Fruit fly (Drosophila melanogaster) whole organism, prepupa: ENCODE data around the gene Tace.

Experiments used
- CG10631 ChIP-seq: fragments of 200-800 bp; sonication (Bioruptor generic); optimal IDR thresholded peaks from 2 replicates; lab custom pipeline; 2016; ENCODE audit warnings: missing biosample characterization, missing genetic modification characterization
- CG10669 ChIP-seq: fragments of 200-800 bp; sonication (Bioruptor generic); optimal IDR thresholded peaks from 3 replicates; lab custom pipeline; 2018; ENCODE audit warnings: missing biosample characterization, mild to moderate bottlenecking, missing genetic modification characterization, moderate library complexity
- CG11294 ChIP-seq: fragments of 200-800 bp; sonication (Bioruptor generic); IDR thresholded peaks from 2 replicates; pipeline ENCODE4 v1.3.6; 2022; ENCODE audit warnings: missing biosample characterization, missing genetic modification characterization
- CG11762 ChIP-seq: fragments of 200-800 bp; sonication (Bioruptor generic); optimal IDR thresholded peaks from 3 replicates; lab custom pipeline; 2016; ENCODE audit warnings: missing biosample characterization, missing genetic modification characterization; ENCODE audit not compliant: insufficient read depth
- CG11902 ChIP-seq: fragments of 200-800 bp; sonication (Bioruptor generic); optimal IDR thresholded peaks from 3 replicates; lab custom pipeline; 2016; ENCODE audit warnings: missing biosample characterization, missing genetic modification characterization
- CG15336 ChIP-seq: fragments of 200-800 bp; sonication (Bioruptor generic); IDR thresholded peaks from 2 replicates; pipeline ENCODE4 v1.3.6; 2022; ENCODE audit warnings: missing biosample characterization, missing genetic modification characterization
- CG1621 ChIP-seq: fragments of 200-800 bp; sonication (Bioruptor generic); optimal IDR thresholded peaks from 3 replicates; lab custom pipeline; 2018; ENCODE audit warnings: missing biosample characterization, mild to moderate bottlenecking, missing genetic modification characterization
- CG16779 ChIP-seq: fragments of 200-800 bp; sonication (Bioruptor generic); optimal IDR thresholded peaks from 3 replicates; lab custom pipeline; 2017; ENCODE audit warnings: missing biosample characterization, mild to moderate bottlenecking, missing genetic modification characterization
- CG3032 ChIP-seq: fragments of 200-800 bp; optimal IDR thresholded peaks from 2 replicates; lab custom pipeline; 2019; ENCODE audit warnings: missing biosample characterization, mild to moderate bottlenecking, missing genetic modification characterization, moderate library complexity
- CG31627 ChIP-seq: fragments of 200-800 bp; sonication (Bioruptor generic); optimal IDR thresholded peaks from 3 replicates; lab custom pipeline; 2016; ENCODE audit warnings: missing biosample characterization, missing genetic modification characterization
- CG3919 ChIP-seq: fragments of 200-800 bp; sonication (Bioruptor generic); optimal IDR thresholded peaks from 3 replicates; lab custom pipeline; 2016; ENCODE audit warnings: missing biosample characterization, missing genetic modification characterization
- CG4318 ChIP-seq: fragments of 200-800 bp; sonication (Bioruptor generic); optimal IDR thresholded peaks from 3 replicates; lab custom pipeline; 2017; ENCODE audit warnings: missing biosample characterization, mild to moderate bottlenecking, missing genetic modification characterization
- CG6163 ChIP-seq: fragments of 200-800 bp; sonication (Bioruptor generic); IDR thresholded peaks from 3 replicates; pipeline ENCODE4 v1.3.6; 2022; ENCODE audit warnings: missing biosample characterization, missing genetic modification characterization
- CG6792 ChIP-seq: fragments of 200-800 bp; sonication (Bioruptor generic); optimal IDR thresholded peaks from 3 replicates; lab custom pipeline; 2016; ENCODE audit warnings: missing biosample characterization, missing genetic modification characterization
- CG6808 ChIP-seq: fragments of 200-800 bp; sonication (Bioruptor generic); optimal IDR thresholded peaks from 3 replicates; lab custom pipeline; 2017; ENCODE audit warnings: missing biosample characterization, missing genetic modification characterization, mild to moderate bottlenecking, moderate library complexity, missing genetic modification reagents
- CG6854 ChIP-seq: fragments of 200-800 bp; sonication (Bioruptor generic); optimal IDR thresholded peaks from 2 replicates; lab custom pipeline; 2017; ENCODE audit warnings: missing biosample characterization, mild to moderate bottlenecking, missing genetic modification characterization
- CG7368 ChIP-seq: fragments of 200-800 bp; sonication (Bioruptor generic); optimal IDR thresholded peaks from 3 replicates; lab custom pipeline; 2016; ENCODE audit warnings: missing biosample characterization, missing genetic modification characterization
- Eip75B ChIP-seq: fragments of 200-800 bp; sonication (Bioruptor generic); optimal IDR thresholded peaks from 3 replicates; lab custom pipeline; 2016; ENCODE audit warnings: missing biosample characterization, missing genetic modification characterization
- Eip78C ChIP-seq: fragments of 200-800 bp; sonication (Bioruptor generic); peaks from one replicate; lab custom pipeline; 2016; ENCODE audit warnings: missing biosample characterization, missing genetic modification characterization
- Eip93F ChIP-seq: fragments of 200-800 bp; sonication (Bioruptor generic); optimal IDR thresholded peaks from 2 replicates; lab custom pipeline; 2016; ENCODE audit warnings: missing biosample characterization, mild to moderate bottlenecking, missing genetic modification characterization
- Ets21C ChIP-seq: fragments of 200-800 bp; sonication (Bioruptor generic); optimal IDR thresholded peaks from 3 replicates; lab custom pipeline; 2016; ENCODE audit warnings: missing biosample characterization, missing genetic modification characterization
- Ets96B ChIP-seq: fragments of 200-800 bp; optimal IDR thresholded peaks from 2 replicates; lab custom pipeline; 2019; ENCODE audit warnings: missing biosample characterization, mild to moderate bottlenecking, missing genetic modification characterization, moderate library complexity
- Gug ChIP-seq: fragments of 200-800 bp; sonication (Bioruptor generic); IDR thresholded peaks from 2 replicates; pipeline ENCODE4 v1.3.6; 2022; ENCODE audit warnings: missing biosample characterization, missing genetic modification characterization
- Hr38 ChIP-seq: sonication (Bioruptor generic); optimal IDR thresholded peaks from 2 replicates; lab custom pipeline; 2016; ENCODE audit warnings: missing biosample characterization, missing genetic modification characterization
- Hr39 ChIP-seq: fragments of 200-800 bp; sonication (Bioruptor generic); optimal IDR thresholded peaks from 2 replicates; lab custom pipeline; 2016; ENCODE audit warnings: missing biosample characterization, missing genetic modification characterization
- Hr4 ChIP-seq: fragments of 200-800 bp; sonication (Bioruptor generic); optimal IDR thresholded peaks from 3 replicates; lab custom pipeline; 2016; ENCODE audit warnings: missing biosample characterization, missing genetic modification characterization
- Lpt ChIP-seq: fragments of 200-800 bp; sonication (Bioruptor generic); optimal IDR thresholded peaks from 3 replicates; lab custom pipeline; 2016; ENCODE audit warnings: missing biosample characterization, missing genetic modification characterization
- Met ChIP-seq: fragments of 200-800 bp; sonication (Bioruptor generic); optimal IDR thresholded peaks from 3 replicates; lab custom pipeline; 2016; ENCODE audit warnings: missing biosample characterization, missing genetic modification characterization
- Smox ChIP-seq: fragments of 200-800 bp; sonication (Bioruptor generic); optimal IDR thresholded peaks from 3 replicates; lab custom pipeline; 2016; ENCODE audit warnings: missing biosample characterization, missing genetic modification characterization
- Sox102F ChIP-seq: fragments of 200-800 bp; sonication (Bioruptor generic); optimal IDR thresholded peaks from 2 replicates; lab custom pipeline; 2016; ENCODE audit warnings: missing biosample characterization, mild to moderate bottlenecking, missing genetic modification characterization
- Sox14 ChIP-seq: fragments of 200-800 bp; sonication (Bioruptor generic); optimal IDR thresholded peaks from 3 replicates; lab custom pipeline; 2016; ENCODE audit warnings: missing biosample characterization, missing genetic modification characterization
- achi ChIP-seq: fragments of 200-800 bp; sonication (Bioruptor generic); optimal IDR thresholded peaks from 3 replicates; lab custom pipeline; 2016; ENCODE audit warnings: missing biosample characterization, missing genetic modification characterization
- acj6 ChIP-seq: fragments of 200-800 bp; sonication (Bioruptor generic); optimal IDR thresholded peaks from 3 replicates; lab custom pipeline; 2016; ENCODE audit warnings: missing biosample characterization, missing genetic modification characterization
- cyc ChIP-seq: fragments of 200-800 bp; sonication (Bioruptor generic); optimal IDR thresholded peaks from 3 replicates; lab custom pipeline; 2016; ENCODE audit warnings: missing biosample characterization, missing genetic modification characterization
- dac ChIP-seq: fragments of 200-800 bp; sonication (Bioruptor generic); optimal IDR thresholded peaks from 2 replicates; lab custom pipeline; 2017; ENCODE audit warnings: missing biosample characterization, mild to moderate bottlenecking, missing genetic modification characterization
- eg ChIP-seq: fragments of 200-800 bp; sonication (Bioruptor generic); IDR thresholded peaks from 3 replicates; pipeline ENCODE4 v1.3.6; 2022; ENCODE audit warnings: missing biosample characterization, missing genetic modification characterization
- esn ChIP-seq: fragments of 200-800 bp; sonication (Bioruptor generic); optimal IDR thresholded peaks from 2 replicates; lab custom pipeline; 2016; ENCODE audit warnings: missing biosample characterization, mild to moderate bottlenecking, missing genetic modification characterization, moderate library complexity
- fd59A ChIP-seq: fragments of 200-800 bp; sonication (Bioruptor generic); optimal IDR thresholded peaks from 2 replicates; lab custom pipeline; 2017; ENCODE audit warnings: missing biosample characterization, mild to moderate bottlenecking, missing genetic modification characterization, missing genetic modification reagents
- fd85E ChIP-seq: fragments of 200-800 bp; sonication (Bioruptor generic); optimal IDR thresholded peaks from 3 replicates; lab custom pipeline; 2016; ENCODE audit warnings: missing biosample characterization, missing genetic modification characterization
- fkh ChIP-seq: fragments of 200-800 bp; sonication (Bioruptor generic); optimal IDR thresholded peaks from 3 replicates; lab custom pipeline; 2017; ENCODE audit warnings: missing biosample characterization, mild to moderate bottlenecking, missing genetic modification characterization, moderate library complexity
- net ChIP-seq: fragments of 200-800 bp; sonication (Bioruptor generic); optimal IDR thresholded peaks from 3 replicates; lab custom pipeline; 2016; ENCODE audit warnings: missing biosample characterization, missing genetic modification characterization
- pdm3 ChIP-seq: fragments of 200-800 bp; sonication (Bioruptor generic); optimal IDR thresholded peaks from 3 replicates; lab custom pipeline; 2016; ENCODE audit warnings: missing biosample characterization, missing genetic modification characterization
- salr ChIP-seq, 2 experiments: fragments of 200-800 bp; sonication (Bioruptor generic); optimal IDR thresholded peaks; 3 replicates each; lab custom pipeline; 2016 to 2018; ENCODE audit warnings: missing biosample characterization in 2 of 2, missing genetic modification characterization in 2 of 2, mild to moderate bottlenecking in 1 of 2
- spab ChIP-seq: fragments of 200-800 bp; sonication (Bioruptor generic); optimal IDR thresholded peaks from 2 replicates; lab custom pipeline; 2017; ENCODE audit warnings: missing biosample characterization, mild to moderate bottlenecking, missing genetic modification characterization, missing genetic modification reagents
- ss ChIP-seq, 2 experiments: fragments of 200-800 bp; sonication (Bioruptor generic); optimal IDR thresholded peaks; 2 replicates in 1 of 2; 3 replicates in 1 of 2; lab custom pipeline; 2017 to 2018; ENCODE audit warnings: mild to moderate bottlenecking in 2 of 2, missing biosample characterization in 2 of 2, missing genetic modification characterization in 2 of 2, moderate library complexity in 1 of 2
- topi ChIP-seq: fragments of 200-800 bp; sonication (Bioruptor generic); optimal IDR thresholded peaks from 3 replicates; lab custom pipeline; 2016; ENCODE audit warnings: missing biosample characterization, missing genetic modification characterization
- vri ChIP-seq: fragments of 200-800 bp; sonication (Bioruptor generic); optimal IDR thresholded peaks from 3 replicates; lab custom pipeline; 2016; ENCODE audit warnings: missing biosample characterization, mild to moderate bottlenecking, missing genetic modification characterization

The Tace gene

DNA sequence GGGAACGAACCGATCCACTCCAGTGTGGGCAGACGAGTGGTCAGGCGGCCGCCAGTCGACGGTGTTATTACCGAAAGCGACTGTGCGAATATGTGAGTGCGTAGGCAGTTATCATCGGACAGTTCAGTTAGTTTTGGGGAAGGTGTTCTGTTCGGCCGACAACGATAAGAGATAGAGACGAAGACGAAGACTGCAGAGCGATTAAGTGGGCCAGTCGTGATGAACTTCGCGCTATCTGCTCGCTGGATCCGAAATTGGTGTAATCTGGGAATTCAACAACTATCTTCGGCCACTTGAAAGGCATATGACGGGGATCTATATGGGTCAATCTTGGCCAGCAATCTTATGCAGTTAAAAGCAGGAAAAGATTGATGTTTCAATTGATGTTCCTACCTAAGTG is 8.8 kb downstream of the Tace start, which contains the start of gene CG7912:
TSS of gene CG7912 (minus strand) at position 17 of the 400 bp plus-strand sequence.
- TF ChIP-seq Gug (GFP tag; lab: Robert Waterston, UW) (no peak), Smox (GFP tag; lab: Kevin White, UChicago) (no peak), CG11294 (GFP tag; lab: Robert Waterston, UW) (no peak), esn (GFP tag; lab: Kevin White, UChicago) (no peak), CG4318 (no peak), CG15336 (no peak), CG16779 (tag; lab: Kevin White, UChicago) (no peak), Hr39 (no peak), achi (no peak), Eip93F (GFP tag; lab: Kevin White, UChicago) (no peak), Hr4 (GFP tag; lab: Kevin White, UChicago) (no peak), CG6163 (GFP tag; lab: Robert Waterston, UW) (no peak), pdm3 (GFP tag; lab: Kevin White, UChicago) (no peak), CG3919 (no peak), Lpt (no peak), fkh (GFP tag; lab: Kevin White, UChicago) (no peak), CG3032 (tag; lab: Kevin White, UChicago) (no peak), Sox102F (GFP tag; lab: Kevin White, UChicago) (no peak), CG11902 (GFP tag; lab: Kevin White, UChicago) (no peak)

DNA sequence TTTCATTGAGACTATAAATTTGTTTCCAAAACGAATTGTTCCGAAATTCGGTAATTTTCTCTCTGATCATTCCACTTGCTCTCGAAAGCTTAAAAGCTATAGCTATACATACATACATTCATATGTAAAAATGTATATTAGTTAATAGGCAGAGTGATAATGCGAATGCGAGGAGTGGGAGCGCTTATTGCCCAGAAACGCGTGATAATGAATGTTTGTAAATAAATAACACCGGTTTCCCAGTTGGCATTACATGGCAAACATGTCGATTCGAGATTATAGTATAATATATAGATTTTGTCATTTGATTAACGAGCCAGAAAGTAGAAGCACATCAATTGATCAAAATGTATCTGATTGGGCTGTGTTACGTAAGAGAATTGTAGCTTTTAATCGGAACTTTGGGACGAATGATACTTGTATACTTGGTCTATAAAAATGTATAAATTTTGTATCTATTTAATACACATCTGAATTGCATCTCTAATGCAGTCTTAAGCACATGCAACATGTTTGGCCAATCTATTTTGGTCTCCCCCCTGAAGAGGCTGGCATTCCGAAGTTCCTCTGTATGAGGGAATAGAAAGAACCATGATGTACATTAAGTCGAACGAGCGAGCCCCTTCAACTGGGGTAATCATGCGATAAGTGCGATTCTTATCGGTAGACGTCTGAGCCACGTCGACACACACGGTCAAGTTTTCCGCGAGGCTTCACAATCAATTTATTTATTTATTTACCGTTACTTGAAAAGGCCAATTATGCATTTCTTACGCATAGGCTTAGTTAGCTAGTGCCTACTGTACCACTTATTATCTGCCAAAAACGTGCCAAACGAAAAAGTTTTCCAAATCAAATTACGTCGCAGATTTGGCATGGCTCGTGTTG is 12.5 kb downstream of the Tace start:
- TF ChIP-seq CG11902 (GFP tag; lab: Kevin White, UChicago) = no peak
- no peak for TF ChIP-seq Ets96B
- TF ChIP-seq Ets21C (GFP tag; lab: Kevin White, UChicago) = no peak
- TF ChIP-seq CG6808 = no peak
- no peak for TF ChIP-seq fd59A (GFP tag; lab: Kevin White, UChicago)
- no peak for TF ChIP-seq CG6854 (GFP tag; lab: Kevin White, UChicago)
- no peak for TF ChIP-seq acj6 (GFP tag; lab: Kevin White, UChicago)
- TF ChIP-seq CG1621 (tag; lab: Kevin White, UChicago) = no peak
- TF ChIP-seq vri (GFP tag; lab: Kevin White, UChicago) = peak; percentile 68
- TF ChIP-seq CG3032 (tag; lab: Kevin White, UChicago) = no peak
- no peak for TF ChIP-seq dac
- peak; percentile 69 for TF ChIP-seq Eip78C (GFP tag; lab: Kevin White, UChicago)
- TF ChIP-seq Met = no peak
- TF ChIP-seq Eip93F (GFP tag; lab: Kevin White, UChicago) = no peak
- no peak for TF ChIP-seq CG10631
- TF ChIP-seq net = peak; percentile 23
- no peak for TF ChIP-seq CG3919
- peak; percentile 34; the same call in 1 of the 2 replicates for TF ChIP-seq CG11294 (GFP tag; lab: Robert Waterston, UW)
- TF ChIP-seq CG6163 (GFP tag; lab: Robert Waterston, UW) = peak; percentile 59
- no peak for TF ChIP-seq Sox102F (GFP tag; lab: Kevin White, UChicago)
- no peak for TF ChIP-seq Eip75B (GFP tag; lab: Kevin White, UChicago)
- no peak for TF ChIP-seq CG11762
- no peak for TF ChIP-seq cyc
- no peak for TF ChIP-seq Lpt
- no peak for TF ChIP-seq Hr38 (GFP tag; lab: Kevin White, UChicago)
- TF ChIP-seq Hr4 (GFP tag; lab: Kevin White, UChicago) = peak; percentile 55
- TF ChIP-seq topi (GFP tag; lab: Kevin White, UChicago) = no peak
- TF ChIP-seq Sox14 (GFP tag; lab: Kevin White, UChicago) = peak; percentile 27
- peak; percentile 17 for TF ChIP-seq CG31627 (GFP tag; lab: Kevin White, UChicago)
- TF ChIP-seq CG6792 = no peak
- TF ChIP-seq ss (GFP tag; optimal IDR thresholded peaks at IDR 0.05; lab: Kevin White, UChicago) = no peak
- no peak for TF ChIP-seq spab (GFP tag; lab: Kevin White, UChicago)
- no peak for TF ChIP-seq fd85E (GFP tag; lab: Kevin White, UChicago)
- TF ChIP-seq CG7368 (GFP tag; lab: Kevin White, UChicago) = no peak
- TF ChIP-seq CG10669 (GFP tag; lab: Kevin White, UChicago) = no peak
- no peak for TF ChIP-seq CG4318
- TF ChIP-seq eg (GFP tag; lab: Robert Waterston, UW) = peak; percentile 62
- peak in 1 of 2 experiments; percentile 13 for TF ChIP-seq salr (GFP tag; optimal IDR thresholded peaks at IDR 0.05; lab: Kevin White, UChicago)
- TF ChIP-seq CG15336 = peak; percentile 64
- TF ChIP-seq achi = peak; percentile 32
- no peak for TF ChIP-seq esn (GFP tag; lab: Kevin White, UChicago)
